Worm (Caenorhabditis elegans) whole organism, L4 larva: ENCODE data around the gene grd-4.
A peak's percentile ranks its signal among the peaks of the same experiment; 100 is the strongest.

Experiments used
- F37D6.2 ChIP-seq: sonication (generic microtip); optimal IDR thresholded peaks from 2 replicates; lab custom pipeline; 2016; ENCODE audit warnings: mild to moderate bottlenecking, missing genetic modification characterization, missing compliant biosample characterization
- F44E2.7 ChIP-seq: fragments of 200-800 bp; sonication (Bioruptor generic); IDR thresholded peaks from 2 replicates; pipeline ENCODE4 v2.1.2; 2022; ENCODE audit warnings: missing genetic modification characterization, missing compliant biosample characterization
- F49E8.2 ChIP-seq: sonication (generic microtip); optimal IDR thresholded peaks from 2 replicates; lab custom pipeline; 2016; ENCODE audit warnings: missing compliant biosample characterization, mild to moderate bottlenecking, missing genetic modification characterization, borderline replicate concordance
- R02D3.7 ChIP-seq: fragments of 150-350 bp; sonication (generic microtip); optimal IDR thresholded peaks from 3 replicates; lab custom pipeline; 2014; ENCODE audit warnings: missing biosample characterization, missing genetic modification characterization
- T20F7.1 ChIP-seq: fragments of 200-800 bp; sonication (Bioruptor generic); optimal IDR thresholded peaks from 2 replicates; lab custom pipeline; 2018; ENCODE audit warnings: mild to moderate bottlenecking, missing genetic modification characterization, missing compliant biosample characterization
- aly-2 ChIP-seq: sonication (generic microtip); optimal IDR thresholded peaks from 2 replicates; lab custom pipeline; 2018; ENCODE audit warnings: missing biosample characterization, missing genetic modification characterization
- ama-1 ChIP-seq: fragments of 150-350 bp; optimal IDR thresholded peaks from 2 replicates; lab custom pipeline; 2014; ENCODE audit warnings: inconsistent platforms, mixed read lengths
- ceh-20 ChIP-seq: fragments of 200-800 bp; sonication (Bioruptor generic); IDR thresholded peaks from 2 replicates; pipeline ENCODE4 v1.3.6; 2022; ENCODE audit warnings: missing genetic modification reagents, missing genetic modification characterization, missing compliant biosample characterization
- ceh-32 ChIP-seq: sonication (generic microtip); optimal IDR thresholded peaks from 2 replicates; lab custom pipeline; 2016; ENCODE audit warnings: mild to moderate bottlenecking, missing genetic modification characterization, missing compliant biosample characterization; ENCODE audit not compliant: poor library complexity
- ceh-82 ChIP-seq: sonication (generic microtip); optimal IDR thresholded peaks from 2 replicates; lab custom pipeline; 2017; ENCODE audit warnings: missing biosample characterization, missing genetic modification characterization
- ces-1 ChIP-seq: fragments of 150-350 bp; sonication (generic microtip); optimal IDR thresholded peaks from 4 replicates; lab custom pipeline; 2014; ENCODE audit warnings: missing biosample characterization, missing genetic modification reagents, missing genetic modification characterization
- daf-16 ChIP-seq, 3 experiments: sonication (generic microtip); optimal IDR thresholded peaks; 2 replicates each; lab custom pipeline; 2016 to 2017; ENCODE audit warnings: missing genetic modification characterization in 3 of 3, missing genetic modification reagents in 3 of 3, mild to moderate bottlenecking in 2 of 3, missing compliant biosample characterization in 2 of 3, missing biosample characterization in 1 of 3, moderate library complexity in 1 of 3
- daf-19 ChIP-seq: fragments of 200-800 bp; sonication (Bioruptor generic); conservative IDR thresholded peaks from 2 replicates; pipeline ENCODE4 v1.3.6; 2022; ENCODE audit warnings: missing genetic modification characterization, missing compliant biosample characterization
- dmd-6 ChIP-seq: fragments of 200-800 bp; sonication (Bioruptor generic); IDR thresholded peaks from 2 replicates; pipeline ENCODE4 v1.3.6; 2022; ENCODE audit warnings: missing genetic modification reagents, missing genetic modification characterization, missing compliant biosample characterization
- gei-8 ChIP-seq: fragments of 200-800 bp; sonication (Bioruptor generic); optimal IDR thresholded peaks from 2 replicates; lab custom pipeline; 2018; ENCODE audit warnings: mild to moderate bottlenecking, missing genetic modification characterization, missing compliant biosample characterization
- hif-1 ChIP-seq, 2 experiments: sonication (generic microtip); optimal IDR thresholded peaks; 2 replicates each; lab custom pipeline; 2016 to 2017; ENCODE audit warnings: missing compliant biosample characterization in 2 of 2, missing genetic modification characterization in 2 of 2, missing genetic modification reagents in 2 of 2, missing genotype in 2 of 2, mild to moderate bottlenecking in 1 of 2
- hlh-11 ChIP-seq: fragments of 200-800 bp; sonication (Bioruptor generic); optimal IDR thresholded peaks from 2 replicates; lab custom pipeline; 2018; ENCODE audit warnings: mild to moderate bottlenecking, missing genetic modification characterization, missing compliant biosample characterization
- hmg-1.1 ChIP-seq: fragments of 200-800 bp; sonication (Bioruptor generic); IDR thresholded peaks from 2 replicates; pipeline ENCODE4 v1.3.6; 2022; ENCODE audit warnings: missing genetic modification reagents, missing genetic modification characterization, missing compliant biosample characterization
- jun-1 ChIP-seq: fragments of 150-350 bp; optimal IDR thresholded peaks from 2 replicates; lab custom pipeline; 2014; ENCODE audit warnings: missing biosample characterization, missing genetic modification reagents, missing genetic modification characterization
- lin-13 ChIP-seq: fragments of 150-350 bp; optimal IDR thresholded peaks from 2 replicates; lab custom pipeline; 2014; ENCODE audit warnings: missing biosample characterization, missing genetic modification reagents, missing genetic modification characterization
- lin-15B ChIP-seq: fragments of 150-350 bp; sonication (generic microtip); optimal IDR thresholded peaks from 3 replicates; lab custom pipeline; 2014; ENCODE audit warnings: missing biosample characterization, missing genetic modification characterization
- lin-39 ChIP-seq: fragments of 150-350 bp; optimal IDR thresholded peaks from 2 replicates; lab custom pipeline; 2014; ENCODE audit warnings: missing biosample characterization, missing genetic modification reagents, missing genetic modification characterization
- mdl-1 ChIP-seq, 2 experiments: fragments of 150-350 bp in 1 of 2; sonication (generic microtip) in 1 of 2; optimal IDR thresholded peaks; 2 replicates each; lab custom pipeline; 2014 to 2017; ENCODE audit warnings: missing biosample characterization in 2 of 2, missing genetic modification characterization in 2 of 2
- mep-1 ChIP-seq: fragments of 150-350 bp; sonication (generic microtip); optimal IDR thresholded peaks from 3 replicates; lab custom pipeline; 2014; ENCODE audit warnings: missing biosample characterization, missing genetic modification characterization
- mxl-3 ChIP-seq: fragments of 200-800 bp; sonication (Bioruptor generic); optimal IDR thresholded peaks from 2 replicates; lab custom pipeline; 2018; ENCODE audit warnings: mild to moderate bottlenecking, missing genetic modification characterization, missing compliant biosample characterization
- nhr-111 ChIP-seq: fragments of 200-800 bp; sonication (Bioruptor generic); optimal IDR thresholded peaks from 2 replicates; lab custom pipeline; 2018; ENCODE audit warnings: mild to moderate bottlenecking, missing genetic modification characterization, missing compliant biosample characterization
- nhr-28 ChIP-seq: fragments of 150-350 bp; optimal IDR thresholded peaks from 2 replicates; lab custom pipeline; 2014; ENCODE audit warnings: missing biosample characterization, missing genetic modification characterization
- nhr-48 ChIP-seq: sonication (generic microtip); optimal IDR thresholded peaks from 2 replicates; lab custom pipeline; 2016; ENCODE audit warnings: mild to moderate bottlenecking, missing genetic modification characterization, missing compliant biosample characterization
- pha-4 ChIP-seq, 2 experiments: fragments of 150-350 bp in 1 of 2; fragments of 200-800 bp in 1 of 2; sonication (Bioruptor generic) in 1 of 2; IDR thresholded peaks in 1 of 2; optimal IDR thresholded peaks in 1 of 2; 2 replicates each; pipeline versions ENCODE4 v1.3.6 to Lab custom; 2014 to 2022; ENCODE audit warnings: missing genetic modification characterization in 2 of 2, missing genetic modification reagents in 2 of 2, missing biosample characterization in 1 of 2, missing compliant biosample characterization in 1 of 2
- php-3 ChIP-seq: fragments of 200-800 bp; sonication (Bioruptor generic); IDR thresholded peaks from 2 replicates; pipeline ENCODE4 v1.3.6; 2022; ENCODE audit warnings: missing genetic modification reagents, missing genetic modification characterization, missing compliant biosample characterization
- rbr-2 ChIP-seq: sonication (generic microtip); optimal IDR thresholded peaks from 2 replicates; lab custom pipeline; 2016; ENCODE audit warnings: missing genotype, missing genetic modification characterization, missing compliant biosample characterization
- saeg-2 ChIP-seq: fragments of 200-800 bp; sonication (Bioruptor generic); IDR thresholded peaks from 2 replicates; pipeline ENCODE4 v1.3.6; 2022; ENCODE audit warnings: missing genetic modification reagents, missing genetic modification characterization, missing compliant biosample characterization
- sdz-12 ChIP-seq: fragments of 200-800 bp; sonication (Bioruptor generic); optimal IDR thresholded peaks from 2 replicates; lab custom pipeline; 2018; ENCODE audit warnings: mild to moderate bottlenecking, missing genetic modification characterization, missing compliant biosample characterization
- set-16 ChIP-seq: fragments of 200-800 bp; sonication (Bioruptor generic); IDR thresholded peaks from 2 replicates; pipeline ENCODE4 v1.3.6; 2022; ENCODE audit warnings: missing genetic modification reagents, missing genetic modification characterization, missing compliant biosample characterization
- skn-1 ChIP-seq: fragments of 150-350 bp; optimal IDR thresholded peaks from 2 replicates; lab custom pipeline; 2014; ENCODE audit warnings: missing biosample characterization, missing genetic modification characterization
- spr-1 ChIP-seq: sonication (generic microtip); optimal IDR thresholded peaks from 2 replicates; lab custom pipeline; 2016; ENCODE audit warnings: mild to moderate bottlenecking, missing genetic modification characterization, missing compliant biosample characterization
- tra-1 ChIP-seq: fragments of 200-800 bp; sonication (Bioruptor generic); IDR thresholded peaks from 2 replicates; pipeline ENCODE4 v1.3.6; 2022; ENCODE audit warnings: missing genetic modification reagents, missing genetic modification characterization, missing compliant biosample characterization
- unc-62 ChIP-seq, 3 experiments: fragments of 150-350 bp in 1 of 3; sonication (generic microtip); optimal IDR thresholded peaks in 2 of 3; peaks in 1 of 3; 1 replicate in 1 of 3; 2 replicates in 2 of 3; lab custom pipeline; 2014 to 2017; ENCODE audit warnings: missing biosample characterization in 3 of 3, missing genetic modification characterization in 3 of 3, missing genetic modification reagents in 3 of 3, missing genotype in 1 of 3

grd-4 gene

DNA sequence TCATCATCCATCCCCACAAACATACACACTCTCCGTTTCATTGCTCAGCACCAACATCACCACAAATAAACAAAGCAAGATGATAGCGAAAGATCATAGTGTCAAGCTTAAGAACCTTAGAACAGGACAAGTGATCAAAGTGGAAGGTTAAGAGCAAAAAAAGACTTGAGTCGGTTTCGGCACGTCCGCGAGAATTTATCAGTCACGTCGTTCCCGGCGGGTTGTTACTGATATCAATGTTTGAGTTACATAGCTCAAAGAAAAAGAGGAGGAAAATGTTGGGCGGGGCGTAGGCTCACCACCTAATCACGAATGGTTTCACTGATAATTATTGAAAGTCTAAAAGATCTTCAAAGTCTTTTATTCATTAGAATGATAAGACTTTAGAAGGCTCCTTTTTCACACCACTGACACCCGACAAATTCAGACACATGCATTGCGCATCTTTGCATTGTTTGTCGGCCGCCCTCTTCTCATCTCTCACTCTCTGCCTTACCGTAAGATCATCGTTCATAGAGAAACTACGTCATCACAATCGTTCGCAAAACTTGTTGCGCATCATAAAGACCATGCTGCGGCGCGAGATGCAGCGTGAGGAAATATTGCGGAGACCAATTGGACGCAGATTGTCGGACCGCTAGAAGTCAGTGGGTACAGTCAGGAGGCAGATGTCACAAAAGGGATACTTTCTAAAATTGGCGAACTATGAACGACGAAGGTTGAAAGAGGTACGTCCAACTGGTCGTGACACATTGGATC lies 23.8 kb upstream of the grd-4 start (continued):
- TF ChIP-seq mdl-1 (tag; optimal IDR thresholded peaks at IDR 0.05; lab: Kevin White, UChicago) = peak; percentile 91 to 94
- peak; percentile 15; the same call in 1 of the 2 replicates for TF ChIP-seq set-16
- no peak for TF ChIP-seq ceh-82
- no peak for TF ChIP-seq lin-39 (tag; lab: Kevin White, UChicago)
- TF ChIP-seq spr-1 (tag; lab: Kevin White, UChicago) = peak; percentile 68
- no peak for TF ChIP-seq ama-1 (lab: Kevin White, UChicago)
- no peak for TF ChIP-seq php-3 (GFP tag; lab: Robert Waterston, UW)
- TF ChIP-seq jun-1 (tag; lab: Kevin White, UChicago) = peak; percentile 26
- TF ChIP-seq R02D3.7 = no peak
- TF ChIP-seq dmd-6 = peak; percentile 13
- TF ChIP-seq hif-1 (tag; optimal IDR thresholded peaks at IDR 0.05; lab: Kevin White, UChicago) = peak in 1 of 2 experiments; percentile 63
- peak; percentile 39; the same call in 1 of the 2 replicates for TF ChIP-seq ceh-20
- TF ChIP-seq ceh-32 = no peak
- TF ChIP-seq lin-13 (GFP tag; lab: Kevin White, UChicago) = no peak
- TF ChIP-seq T20F7.1 (GFP tag; lab: Kevin White, UChicago) = no peak
- TF ChIP-seq nhr-28 (tag; lab: Kevin White, UChicago) = peak; percentile 80
- TF ChIP-seq nhr-48 = peak; percentile 98
- peak; percentile 95 for TF ChIP-seq hlh-11 (tag; lab: Kevin White, UChicago)
- no peak for TF ChIP-seq skn-1 (tag; lab: Kevin White, UChicago)
- no peak for TF ChIP-seq ces-1 (GFP tag; lab: Kevin White, UChicago)
- peak; percentile 74 for TF ChIP-seq tra-1
- TF ChIP-seq unc-62 (GFP tag; optimal IDR thresholded peaks at IDR 0.05 in 1 of 2; lab: Kevin White, UChicago) = peak in 1 of 2 experiments; percentile 100
- TF ChIP-seq unc-62 (tag; optimal IDR thresholded peaks at IDR 0.05; lab: Kevin White, UChicago) = no peak
- no peak for TF ChIP-seq daf-16 (GFP tag; optimal IDR thresholded peaks at IDR 0.05; lab: Kevin White, UChicago)
- no peak for TF ChIP-seq daf-16 (tag; optimal IDR thresholded peaks at IDR 0.05; lab: Kevin White, UChicago)
- TF ChIP-seq daf-19 (GFP tag; lab: Robert Waterston, UW) = no peak
- no peak for TF ChIP-seq saeg-2 (GFP tag; lab: Robert Waterston, UW)
- no peak for TF ChIP-seq F44E2.7
- TF ChIP-seq nhr-111 (GFP tag; lab: Kevin White, UChicago) = no peak
- no peak for TF ChIP-seq aly-2 (tag; lab: Kevin White, UChicago)
- peak; percentile 86 for TF ChIP-seq mep-1 (tag; lab: Kevin White, UChicago)
- TF ChIP-seq gei-8 (GFP tag; lab: Kevin White, UChicago) = no peak
- TF ChIP-seq sdz-12 = no peak
- no peak for TF ChIP-seq pha-4 (GFP tag; IDR thresholded peaks at IDR 0.05; lab: Robert Waterston, UW)
- TF ChIP-seq pha-4 (tag; optimal IDR thresholded peaks at IDR 0.05; lab: Kevin White, UChicago) = no peak

DNA sequence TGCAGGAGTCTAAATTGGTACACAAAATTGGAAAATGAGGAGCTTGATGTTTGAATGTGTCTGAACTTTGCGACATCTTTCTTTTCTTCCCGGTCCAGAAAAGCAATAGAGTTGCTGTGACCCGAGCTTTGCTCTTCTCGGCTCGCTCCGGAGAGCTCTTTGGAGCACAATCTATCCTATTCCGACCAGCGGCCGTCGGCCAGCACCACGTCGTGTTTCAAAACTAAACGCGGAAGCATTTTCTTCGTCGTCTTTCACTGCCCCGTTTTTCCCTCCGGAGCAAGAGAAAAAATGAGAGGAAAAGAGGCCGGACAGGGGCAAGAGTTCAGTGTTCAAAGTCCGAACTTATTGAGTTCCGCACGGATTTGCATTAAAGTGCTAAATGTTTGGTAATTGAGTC lies 22.0 kb upstream of the grd-4 start:
- TF ChIP-seq hmg-1.1 (GFP tag; lab: Robert Waterston, UW) (0 out of 2 replicates have a peak, but pooled peaks have one; percentile 29), rbr-2 (tag; lab: Kevin White, UChicago) (peak; percentile 12), F37D6.2 (tag; lab: Kevin White, UChicago) (peak; percentile 4), mxl-3 (no peak), hif-1 (tag; optimal IDR thresholded peaks at IDR 0.05; lab: Kevin White, UChicago) (peak in 1 of 2 experiments; percentile 53), lin-15B (no peak), unc-62 (GFP tag; optimal IDR thresholded peaks at IDR 0.05 in 1 of 2; lab: Kevin White, UChicago) (peak in 1 of 2 experiments; percentile 49), unc-62 (tag; optimal IDR thresholded peaks at IDR 0.05; lab: Kevin White, UChicago) (no peak), F49E8.2 (tag; lab: Kevin White, UChicago) (no peak), hlh-11 (tag; lab: Kevin White, UChicago) (peak; percentile 18)
